Fruit fly (Drosophila melanogaster) whole organism, embryonic: ENCODE results near the gene Art9.

Source experiments
- Atf-2 ChIP-seq: fragments of 200-800 bp; sonication (Bioruptor generic); optimal IDR thresholded peaks from 2 replicates; lab custom pipeline; 2016; ENCODE audit warnings: missing biosample characterization, missing genetic modification characterization
- Blimp-1 ChIP-seq: fragments of 200-800 bp; sonication (Bioruptor generic); optimal IDR thresholded peaks from 3 replicates; lab custom pipeline; 2018; ENCODE audit warnings: missing biosample characterization, missing genetic modification characterization, mild to moderate bottlenecking, moderate library complexity, missing genetic modification reagents
- CG10209 ChIP-seq: fragments of 200-800 bp; sonication (Bioruptor generic); optimal IDR thresholded peaks from 3 replicates; lab custom pipeline; 2017; ENCODE audit warnings: missing biosample characterization, mild to moderate bottlenecking, missing genetic modification characterization, missing genetic modification reagents
- CG10321 ChIP-seq: fragments of 200-800 bp; sonication (Bioruptor generic); IDR thresholded peaks from 2 replicates; pipeline ENCODE4 v1.3.6; 2022; ENCODE audit warnings: missing biosample characterization, missing genetic modification characterization
- CG11504 ChIP-seq: fragments of 200-800 bp; sonication (Bioruptor generic); optimal IDR thresholded peaks from 3 replicates; lab custom pipeline; 2019; ENCODE audit warnings: missing biosample characterization, mild to moderate bottlenecking, missing genetic modification characterization, moderate library complexity
- CG13894 ChIP-seq: fragments of 200-800 bp; sonication (Bioruptor generic); optimal IDR thresholded peaks from 3 replicates; lab custom pipeline; 2018; ENCODE audit warnings: missing biosample characterization, mild to moderate bottlenecking, missing genetic modification characterization, moderate library complexity
- CG15073 ChIP-seq: fragments of 200-800 bp; sonication (Bioruptor generic); optimal IDR thresholded peaks from 2 replicates; lab custom pipeline; 2016; ENCODE audit warnings: missing biosample characterization, missing genetic modification characterization
- CG1832 ChIP-seq: fragments of 200-800 bp; sonication (Bioruptor generic); optimal IDR thresholded peaks from 2 replicates; lab custom pipeline; 2017; ENCODE audit warnings: missing biosample characterization, mild to moderate bottlenecking, missing genetic modification characterization, inconsistent platforms
- CG2678 ChIP-seq: fragments of 200-800 bp; sonication (Bioruptor generic); optimal IDR thresholded peaks from 3 replicates; lab custom pipeline; 2019; ENCODE audit warnings: missing biosample characterization, mild to moderate bottlenecking, missing genetic modification characterization, moderate library complexity
- CG3163 ChIP-seq: fragments of 200-800 bp; sonication (Bioruptor generic); optimal IDR thresholded peaks from 3 replicates; lab custom pipeline; 2016; ENCODE audit warnings: missing biosample characterization, missing genetic modification characterization
- CG4360 ChIP-seq: fragments of 200-800 bp; sonication (Bioruptor generic); IDR thresholded peaks from 2 replicates; pipeline ENCODE4 v1.3.6; 2022; ENCODE audit warnings: missing biosample characterization, missing genetic modification characterization
- CG5953 ChIP-seq: fragments of 200-800 bp; sonication (Bioruptor generic); IDR thresholded peaks from 2 replicates; pipeline ENCODE4 v1.3.6; 2022; ENCODE audit warnings: missing biosample characterization, missing genetic modification characterization
- CG6854 ChIP-seq: fragments of 200-800 bp; sonication (Bioruptor generic); optimal IDR thresholded peaks from 3 replicates; lab custom pipeline; 2017; ENCODE audit warnings: missing biosample characterization, mild to moderate bottlenecking, missing genetic modification characterization
- CG7786 ChIP-seq: fragments of 200-800 bp; sonication (Bioruptor generic); optimal IDR thresholded peaks from 2 replicates; lab custom pipeline; 2016; ENCODE audit warnings: missing biosample characterization, missing genetic modification characterization
- CG8290 ChIP-seq, 3 experiments: fragments of 200-800 bp; sonication (Bioruptor generic); optimal IDR thresholded peaks; 2 replicates each; lab custom pipeline; 2016 to 2019; ENCODE audit warnings: missing biosample characterization in 3 of 3, missing genetic modification characterization in 3 of 3, mild to moderate bottlenecking in 2 of 3, moderate library complexity in 1 of 3
- Dll ChIP-seq: fragments of 200-800 bp; sonication (Bioruptor generic); IDR thresholded peaks from 4 replicates; pipeline ENCODE4 v1.3.6; 2022; ENCODE audit warnings: missing biosample characterization, missing genetic modification characterization; ENCODE audit not compliant: partially characterized antibody
- Fer2 ChIP-seq: fragments of 200-800 bp; sonication (Bioruptor generic); optimal IDR thresholded peaks from 2 replicates; lab custom pipeline; 2018; ENCODE audit warnings: missing biosample characterization, mild to moderate bottlenecking, missing genetic modification characterization, moderate library complexity
- GATAe ChIP-seq: fragments of 200-800 bp; sonication (Bioruptor generic); conservative IDR thresholded peaks from 2 replicates; pipeline ENCODE4 v1.3.6; 2022; ENCODE audit warnings: missing biosample characterization, missing genetic modification characterization
- Hr3 ChIP-seq: fragments of 200-800 bp; sonication (Bioruptor generic); optimal IDR thresholded peaks from 3 replicates; lab custom pipeline; 2016; ENCODE audit warnings: missing biosample characterization, missing genetic modification characterization
- Hr78 ChIP-seq, 2 experiments: fragments of 200-800 bp in 1 of 2; fragments of >200 bp in 1 of 2; sonication (Bioruptor generic) in 1 of 2; optimal IDR thresholded peaks; 2 replicates each; lab custom pipeline; 2017 to 2019; ENCODE audit warnings: missing biosample characterization in 2 of 2, missing genetic modification characterization in 2 of 2, mild to moderate bottlenecking in 1 of 2, moderate library complexity in 1 of 2
- Oaz ChIP-seq: fragments of 200-800 bp; sonication (Bioruptor generic); IDR thresholded peaks from 2 replicates; pipeline ENCODE4 v1.3.6; 2022; ENCODE audit warnings: missing biosample characterization, missing genetic modification characterization
- Oli ChIP-seq: fragments of 200-800 bp; sonication (Bioruptor generic); optimal IDR thresholded peaks from 2 replicates; lab custom pipeline; 2018; ENCODE audit warnings: missing biosample characterization, mild to moderate bottlenecking, missing genetic modification characterization, moderate library complexity
- Pdp1 ChIP-seq, 2 experiments: fragments of 200-800 bp; sonication (Bioruptor generic); optimal IDR thresholded peaks; 3 replicates each; lab custom pipeline; 2016; ENCODE audit warnings: missing biosample characterization in 2 of 2, missing genetic modification characterization in 2 of 2, mild to moderate bottlenecking in 1 of 2, moderate library complexity in 1 of 2
- Trl ChIP-seq, 3 experiments: fragments of >200 bp in 2 of 3; fragments of 200-800 bp in 1 of 3; sonication (Bioruptor generic) in 1 of 3; optimal IDR thresholded peaks; 2 replicates in 1 of 3; 3 replicates in 2 of 3; lab custom pipeline; 2016 to 2017; ENCODE audit warnings: missing biosample characterization in 1 of 3, missing genetic modification characterization in 1 of 3
- Vsx1 ChIP-seq: fragments of 200-800 bp; sonication (Bioruptor generic); optimal IDR thresholded peaks from 2 replicates; lab custom pipeline; 2017; ENCODE audit warnings: missing biosample characterization, mild to moderate bottlenecking, missing genetic modification characterization, missing genetic modification reagents
- Xrp1 ChIP-seq: fragments of 200-800 bp; sonication (Bioruptor generic); IDR thresholded peaks from 2 replicates; pipeline ENCODE4 v1.3.6; 2022; ENCODE audit warnings: missing biosample characterization, missing genetic modification characterization
- al ChIP-seq: fragments of 200-800 bp; sonication (Bioruptor generic); IDR thresholded peaks from 2 replicates; pipeline ENCODE4 v1.3.6; 2022; ENCODE audit warnings: missing biosample characterization, missing genetic modification characterization
- bigmax ChIP-seq: fragments of 200-800 bp; sonication (Bioruptor generic); optimal IDR thresholded peaks from 2 replicates; lab custom pipeline; 2018; ENCODE audit warnings: missing biosample characterization, mild to moderate bottlenecking, missing genetic modification characterization
- dpn ChIP-seq, 2 experiments: fragments of 200-800 bp; sonication (Bioruptor generic); optimal IDR thresholded peaks; 3 replicates each; lab custom pipeline; 2016; ENCODE audit warnings: missing biosample characterization in 2 of 2, missing genetic modification characterization in 2 of 2
- eyg ChIP-seq: fragments of 200-800 bp; sonication (Bioruptor generic); optimal IDR thresholded peaks from 3 replicates; lab custom pipeline; 2016; ENCODE audit warnings: missing biosample characterization, missing genetic modification characterization
- kni ChIP-seq: fragments of 200-800 bp; sonication (Bioruptor generic); optimal IDR thresholded peaks from 3 replicates; lab custom pipeline; 2017; ENCODE audit warnings: mild to moderate bottlenecking, missing biosample characterization, missing genetic modification reagents, missing genetic modification characterization
- lab ChIP-seq: fragments of 200-800 bp; sonication (Bioruptor generic); optimal IDR thresholded peaks from 3 replicates; lab custom pipeline; 2017; ENCODE audit warnings: missing biosample characterization, missing genetic modification characterization, mild to moderate bottlenecking, moderate library complexity, missing genetic modification reagents
- nau ChIP-seq: fragments of 200-800 bp; sonication (Bioruptor generic); optimal IDR thresholded peaks from 3 replicates; lab custom pipeline; 2017; ENCODE audit warnings: missing biosample characterization, mild to moderate bottlenecking, missing genetic modification characterization, missing genetic modification reagents
- onecut ChIP-seq: fragments of 200-800 bp; sonication (Bioruptor generic); IDR thresholded peaks from 2 replicates; pipeline ENCODE4 v1.3.6; 2022; ENCODE audit warnings: missing biosample characterization, missing genetic modification characterization
- pros ChIP-seq: fragments of 200-800 bp; sonication (Bioruptor generic); optimal IDR thresholded peaks from 3 replicates; lab custom pipeline; 2019; ENCODE audit warnings: missing biosample characterization, mild to moderate bottlenecking, missing genetic modification characterization, moderate library complexity
- repo ChIP-seq: fragments of 200-800 bp; sonication (Bioruptor generic); optimal IDR thresholded peaks from 2 replicates; lab custom pipeline; 2016; ENCODE audit warnings: missing biosample characterization, missing genetic modification characterization
- rib ChIP-seq: fragments of 200-800 bp; sonication (Bioruptor generic); IDR thresholded peaks from 2 replicates; pipeline ENCODE4 v1.3.6; 2022; ENCODE audit warnings: missing biosample characterization, missing genetic modification characterization
- sens ChIP-seq: fragments of 200-800 bp; sonication (Bioruptor generic); peaks from one replicate; lab custom pipeline; 2016; ENCODE audit warnings: missing biosample characterization, missing genetic modification characterization
- sqz ChIP-seq: fragments of 200-800 bp; sonication (Bioruptor generic); optimal IDR thresholded peaks from 3 replicates; lab custom pipeline; 2018; ENCODE audit warnings: missing biosample characterization, mild to moderate bottlenecking, missing genetic modification characterization
- sr ChIP-seq: fragments of 200-800 bp; sonication (Bioruptor generic); IDR thresholded peaks from 3 replicates; pipeline ENCODE4 v1.3.6; 2022; ENCODE audit warnings: missing biosample characterization, missing genetic modification characterization
- ssp ChIP-seq: fragments of 200-800 bp; sonication (Bioruptor generic); IDR thresholded peaks from 2 replicates; pipeline ENCODE4 v1.3.6; 2022; ENCODE audit warnings: missing biosample characterization, missing genetic modification characterization
- stc ChIP-seq: fragments of 200-800 bp; sonication (Bioruptor generic); IDR thresholded peaks from 2 replicates; pipeline ENCODE4 v1.3.6; 2022; ENCODE audit warnings: missing biosample characterization, missing genetic modification characterization
- ttk ChIP-seq: fragments of 200-800 bp; sonication (Bioruptor generic); IDR thresholded peaks from 2 replicates; pipeline ENCODE4 v2.1.2; 2022; ENCODE audit warnings: missing biosample characterization, missing genetic modification characterization

Art9 gene

DNA sequence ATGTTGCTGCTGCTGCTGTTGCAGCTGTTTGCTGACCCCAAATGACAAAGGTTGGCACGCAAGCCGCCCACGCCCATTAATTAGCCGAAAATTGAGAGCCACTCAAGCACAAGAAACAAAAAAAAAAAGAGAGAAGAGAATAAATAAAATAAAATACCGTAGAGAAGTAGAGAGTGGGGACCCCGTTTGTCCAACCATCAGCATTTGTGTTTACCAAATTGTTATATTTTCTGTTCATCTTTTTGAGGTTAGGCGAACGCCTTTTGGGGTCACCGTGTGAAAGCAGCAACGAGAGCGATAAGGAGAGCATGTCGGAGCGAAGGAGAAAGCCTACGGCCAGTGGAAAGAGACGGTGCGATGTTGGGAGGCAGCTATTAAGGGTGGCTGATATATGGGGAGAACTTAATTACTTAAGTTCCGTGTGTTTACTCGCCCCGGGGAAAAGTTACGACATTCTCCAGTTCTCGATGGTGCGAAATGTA lies 34.9 kb upstream of the Art9 start (continued):
- peak; percentile 10 to 23 for TF ChIP-seq Trl (optimal IDR thresholded peaks at IDR 0.05; lab: Kevin White, UChicago)
- no peak for TF ChIP-seq Trl (GFP tag; optimal IDR thresholded peaks at IDR 0.05; lab: Kevin White, UChicago)
- peak in 1 of 2 experiments; percentile 96 for TF ChIP-seq Hr78 (GFP tag; optimal IDR thresholded peaks at IDR 0.05; lab: Kevin White, UChicago)
- no peak for TF ChIP-seq CG4360 (GFP tag; lab: Robert Waterston, UW)
- TF ChIP-seq Blimp-1 (GFP tag; lab: Kevin White, UChicago): peak; percentile 14
- peak; percentile 52 for TF ChIP-seq pros
- TF ChIP-seq Vsx1: peak; percentile 51
- peak; percentile 76; the same call in 2 of the 3 replicates for TF ChIP-seq sr
- TF ChIP-seq Atf-2 (GFP tag; lab: Kevin White, UChicago): no peak
- peak; percentile 18 for TF ChIP-seq kni
- peak; percentile 63; the same call in 1 of the 2 replicates for TF ChIP-seq ttk (GFP tag; lab: Robert Waterston, UW)
- TF ChIP-seq nau (GFP tag; lab: Kevin White, UChicago): peak; percentile 90
- peak; percentile 68 for TF ChIP-seq CG1832 (GFP tag; lab: Kevin White, UChicago)
- TF ChIP-seq CG2678: no peak
- TF ChIP-seq CG13894 (tag; lab: Kevin White, UChicago): peak; percentile 29
- no peak for TF ChIP-seq repo (GFP tag; lab: Kevin White, UChicago)
- no peak for TF ChIP-seq Dll (GFP tag; lab: Robert Waterston, UW)
- 0 out of 2 replicates have a peak, but pooled peaks have one; percentile 12 for TF ChIP-seq onecut
- 0 out of 2 replicates have a peak, but pooled peaks have one; percentile 41 for TF ChIP-seq rib (GFP tag; lab: Robert Waterston, UW)
- TF ChIP-seq CG5953 (GFP tag; lab: Robert Waterston, UW): no peak
- TF ChIP-seq bigmax (GFP tag; lab: Kevin White, UChicago): peak; percentile 92
- no peak for TF ChIP-seq CG3163 (GFP tag; lab: Kevin White, UChicago)
- no peak for TF ChIP-seq CG8290 (GFP tag; optimal IDR thresholded peaks at IDR 0.05; lab: Kevin White, UChicago)
- peak in 1 of 2 experiments; percentile 36 for TF ChIP-seq CG8290 (tag; optimal IDR thresholded peaks at IDR 0.05; lab: Kevin White, UChicago)
- no peak for TF ChIP-seq stc
- peak; percentile 64 for TF ChIP-seq CG10321 (GFP tag; lab: Robert Waterston, UW)
- peak; percentile 29 for TF ChIP-seq Hr3 (GFP tag; lab: Kevin White, UChicago)
- no peak for TF ChIP-seq eyg (GFP tag; lab: Kevin White, UChicago)
- peak; percentile 87 for TF ChIP-seq sens
- peak; percentile 10 for TF ChIP-seq lab (GFP tag; lab: Kevin White, UChicago)
- TF ChIP-seq CG10209 (GFP tag; lab: Kevin White, UChicago): no peak
- peak; percentile 29 for TF ChIP-seq sqz (GFP tag; lab: Kevin White, UChicago)
- TF ChIP-seq CG15073 (GFP tag; lab: Kevin White, UChicago): no peak
- no peak for TF ChIP-seq al (GFP tag; lab: Robert Waterston, UW)
- TF ChIP-seq Xrp1 (GFP tag; lab: Robert Waterston, UW): 0 out of 2 replicates have a peak, but pooled peaks have one; percentile 12
- no peak for TF ChIP-seq CG6854
- TF ChIP-seq Fer2 (tag; lab: Kevin White, UChicago): no peak
- TF ChIP-seq dpn (GFP tag; optimal IDR thresholded peaks at IDR 0.05; lab: Kevin White, UChicago): no peak
- TF ChIP-seq Oli (tag; lab: Kevin White, UChicago): no peak
- no peak for TF ChIP-seq ssp (GFP tag; lab: Robert Waterston, UW)
- peak; percentile 74 for TF ChIP-seq CG11504 (tag; lab: Kevin White, UChicago)
- TF ChIP-seq GATAe (GFP tag; lab: Robert Waterston, UW): no peak
- peak in 1 of 2 experiments; percentile 63 for TF ChIP-seq Pdp1 (GFP tag; optimal IDR thresholded peaks at IDR 0.05; lab: Kevin White, UChicago)
- no peak for TF ChIP-seq Oaz
- TF ChIP-seq CG7786 (GFP tag; lab: Kevin White, UChicago): no peak
